Worm (Caenorhabditis elegans) whole organism, mixed stage, embryonic: Measurements from ENCODE around the gene ghi-1.
A peak's percentile ranks its signal among the peaks of the same experiment; 100 is the strongest.

ENCODE experiments used
- M03D4.4 ChIP-seq: sonication (generic microtip); optimal IDR thresholded peaks from 2 replicates; lab custom pipeline; 2017; ENCODE audit warnings: mild to moderate bottlenecking, missing genetic modification characterization, missing compliant biosample characterization
- bed-3 ChIP-seq: fragments of 200-800 bp; sonication (Bioruptor generic); optimal IDR thresholded peaks from 3 replicates; lab custom pipeline; 2018; ENCODE audit warnings: mild to moderate bottlenecking, missing genetic modification characterization, moderate library complexity, missing compliant biosample characterization
- blmp-1 ChIP-seq: fragments of 150-350 bp; optimal IDR thresholded peaks from 2 replicates; lab custom pipeline; 2014; ENCODE audit warnings: missing biosample characterization, missing genetic modification characterization
- ceh-43 ChIP-seq: fragments of 200-800 bp; sonication (Bioruptor generic); optimal IDR thresholded peaks from 2 replicates; lab custom pipeline; 2018; ENCODE audit warnings: mild to moderate bottlenecking, missing genetic modification characterization, moderate library complexity, missing compliant biosample characterization
- ceh-83 ChIP-seq: fragments of 200-800 bp; sonication (Bioruptor generic); optimal IDR thresholded peaks from 2 replicates; lab custom pipeline; 2018; ENCODE audit warnings: mild to moderate bottlenecking, missing genetic modification characterization, missing compliant biosample characterization
- cnd-1 ChIP-seq: fragments of 200-800 bp; sonication (Bioruptor generic); optimal IDR thresholded peaks from 2 replicates; lab custom pipeline; 2018; ENCODE audit warnings: mild to moderate bottlenecking, missing genetic modification characterization, missing compliant biosample characterization
- drap-1 ChIP-seq: fragments of 200-800 bp; sonication (Bioruptor generic); optimal IDR thresholded peaks from 3 replicates; lab custom pipeline; 2018; ENCODE audit warnings: mild to moderate bottlenecking, missing genetic modification characterization, missing compliant biosample characterization
- elt-1 ChIP-seq: sonication (generic microtip); optimal IDR thresholded peaks from 2 replicates; lab custom pipeline; 2017; ENCODE audit warnings: missing genetic modification characterization, mild to moderate bottlenecking, missing compliant biosample characterization, antibody characterized with exemption, moderate library complexity, borderline replicate concordance; ENCODE audit not compliant: insufficient read depth
- elt-3 ChIP-seq: fragments of 150-350 bp; optimal IDR thresholded peaks from 2 replicates; lab custom pipeline; 2014; ENCODE audit warnings: missing biosample characterization, missing genetic modification characterization
- flh-1 ChIP-seq: fragments of 200-800 bp; sonication (Bioruptor generic); optimal IDR thresholded peaks from 2 replicates; lab custom pipeline; 2018; ENCODE audit warnings: mild to moderate bottlenecking, missing genetic modification characterization, moderate library complexity, missing compliant biosample characterization
- ham-2 ChIP-seq: fragments of 200-800 bp; sonication (Bioruptor generic); optimal IDR thresholded peaks from 2 replicates; lab custom pipeline; 2018; ENCODE audit warnings: mild to moderate bottlenecking, missing genetic modification characterization, missing compliant biosample characterization
- hlh-1 ChIP-seq: fragments of 150-350 bp; optimal IDR thresholded peaks from 2 replicates; lab custom pipeline; 2014; ENCODE audit warnings: missing biosample characterization, missing genetic modification reagents, missing genetic modification characterization
- lin-13 ChIP-seq: fragments of 150-350 bp; optimal IDR thresholded peaks from 2 replicates; lab custom pipeline; 2014; ENCODE audit warnings: missing biosample characterization, missing genetic modification characterization
- lin-32 ChIP-seq: fragments of 200-800 bp; sonication (Bioruptor generic); optimal IDR thresholded peaks from 2 replicates; lab custom pipeline; 2018; ENCODE audit warnings: mild to moderate bottlenecking, missing genetic modification characterization, missing compliant biosample characterization
- lsy-2 ChIP-seq: fragments of 150-350 bp; optimal IDR thresholded peaks from 2 replicates; lab custom pipeline; 2014; ENCODE audit warnings: missing biosample characterization, missing genetic modification characterization
- mab-5 ChIP-seq: fragments of 150-350 bp; optimal IDR thresholded peaks from 2 replicates; lab custom pipeline; 2014; ENCODE audit warnings: missing biosample characterization, missing genetic modification characterization
- mep-1 ChIP-seq: fragments of 150-350 bp; optimal IDR thresholded peaks from 2 replicates; lab custom pipeline; 2017; ENCODE audit warnings: missing biosample characterization, missing genetic modification reagents, missing genetic modification characterization, inconsistent platforms
- mls-2 ChIP-seq: sonication (generic microtip); optimal IDR thresholded peaks from 2 replicates; lab custom pipeline; 2016; ENCODE audit warnings: mild to moderate bottlenecking, missing genetic modification characterization, moderate library complexity, missing compliant biosample characterization
- nhr-12 ChIP-seq: fragments of 150-350 bp; optimal IDR thresholded peaks from 2 replicates; lab custom pipeline; 2014; ENCODE audit warnings: missing biosample characterization, missing genetic modification characterization
- nhr-2 ChIP-seq: fragments of 150-350 bp; optimal IDR thresholded peaks from 2 replicates; lab custom pipeline; 2014; ENCODE audit warnings: missing biosample characterization, missing genetic modification characterization
- nhr-237 ChIP-seq: fragments of 150-350 bp; optimal IDR thresholded peaks from 2 replicates; lab custom pipeline; 2014; ENCODE audit warnings: missing biosample characterization, missing genetic modification characterization
- nhr-28 ChIP-seq: fragments of 150-350 bp; optimal IDR thresholded peaks from 2 replicates; lab custom pipeline; 2014; ENCODE audit warnings: missing biosample characterization, missing genetic modification characterization
- nhr-76 ChIP-seq: sonication (generic microtip); optimal IDR thresholded peaks from 2 replicates; lab custom pipeline; 2017; ENCODE audit warnings: missing biosample characterization, missing genetic modification characterization
- pha-4 ChIP-seq: fragments of 150-350 bp; optimal IDR thresholded peaks from 2 replicates; lab custom pipeline; 2018; ENCODE audit warnings: missing biosample characterization, missing genetic modification reagents, missing genetic modification characterization
- sem-2 ChIP-seq: fragments of 200-800 bp; sonication (Bioruptor generic); optimal IDR thresholded peaks from 2 replicates; lab custom pipeline; 2018; ENCODE audit warnings: mild to moderate bottlenecking, missing genetic modification characterization, missing compliant biosample characterization
- snpc-4 ChIP-seq: fragments of 150-350 bp; optimal IDR thresholded peaks from 2 replicates; lab custom pipeline; 2014; ENCODE audit warnings: missing biosample characterization, missing genetic modification characterization
- sptf-1 ChIP-seq: sonication (generic microtip); optimal IDR thresholded peaks from 2 replicates; lab custom pipeline; 2017; ENCODE audit warnings: mild to moderate bottlenecking, missing genetic modification characterization, moderate library complexity, missing compliant biosample characterization
- tbx-8 ChIP-seq: fragments of 200-800 bp; sonication (Bioruptor generic); optimal IDR thresholded peaks from 2 replicates; lab custom pipeline; 2018; ENCODE audit warnings: mild to moderate bottlenecking, missing genetic modification characterization, moderate library complexity, missing compliant biosample characterization
- unc-120 ChIP-seq: sonication (generic microtip); optimal IDR thresholded peaks from 2 replicates; lab custom pipeline; 2017; ENCODE audit warnings: missing genetic modification characterization, missing compliant biosample characterization; ENCODE audit not compliant: poor library complexity, severe bottlenecking
- unc-39 ChIP-seq: fragments of 150-350 bp; optimal IDR thresholded peaks from 2 replicates; lab custom pipeline; 2014; ENCODE audit warnings: missing biosample characterization, missing genetic modification characterization
- unc-62 ChIP-seq: fragments of 150-350 bp; optimal IDR thresholded peaks from 2 replicates; lab custom pipeline; 2014; ENCODE audit warnings: missing biosample characterization, missing genetic modification reagents, missing genetic modification characterization
- zip-8 ChIP-seq: fragments of 150-350 bp; optimal IDR thresholded peaks from 2 replicates; lab custom pipeline; 2014; ENCODE audit warnings: missing biosample characterization, missing genetic modification characterization
- ztf-11 ChIP-seq: fragments of 150-350 bp; optimal IDR thresholded peaks from 2 replicates; lab custom pipeline; 2014; ENCODE audit warnings: missing biosample characterization, missing genetic modification characterization

The ghi-1 gene

ce11 chrII:11627904-11628303, 18.6 kb upstream of the ghi-1 start:
- TF ChIP-seq nhr-12 (tag; lab: Kevin White, UChicago) (no peak), mls-2 (no peak), sem-2 (GFP tag; lab: Kevin White, UChicago) (no peak), unc-39 (tag; lab: Kevin White, UChicago) (no peak), ceh-83 (no peak)

- TF ChIP-seq lsy-2 (tag; lab: Kevin White, UChicago): no peak
- TF ChIP-seq ztf-11 (tag; lab: Kevin White, UChicago): peak; percentile 21
- TF ChIP-seq cnd-1 (tag; lab: Kevin White, UChicago): peak; percentile 4
- no peak for TF ChIP-seq nhr-237 (tag; lab: Kevin White, UChicago)
- TF ChIP-seq lin-13 (tag; lab: Kevin White, UChicago): no peak
- no peak for TF ChIP-seq drap-1 (GFP tag; lab: Kevin White, UChicago)
- TF ChIP-seq sptf-1 (tag; lab: Kevin White, UChicago): peak; percentile 19
- TF ChIP-seq pha-4 (tag; lab: Kevin White, UChicago): no peak
- no peak for TF ChIP-seq unc-39 (tag; lab: Kevin White, UChicago)
These were observed 16.6 kb upstream of the ghi-1 start for ce11 chrII:11629957-11630356.

ce11 chrII:11632689-11633088, 13.9 kb upstream of the ghi-1 start:
- peak; percentile 8 for TF ChIP-seq nhr-2 (tag; lab: Kevin White, UChicago)
- TF ChIP-seq pha-4 (tag; lab: Kevin White, UChicago): peak; percentile 44
- TF ChIP-seq nhr-12 (tag; lab: Kevin White, UChicago): no peak
- TF ChIP-seq unc-120 (tag; lab: Kevin White, UChicago): peak; percentile 59
- TF ChIP-seq ham-2 (GFP tag; lab: Kevin White, UChicago): no peak
- peak; percentile 44 for TF ChIP-seq mep-1 (tag; lab: Kevin White, UChicago)
- peak; percentile 12 for TF ChIP-seq nhr-237 (tag; lab: Kevin White, UChicago)
- no peak for TF ChIP-seq elt-3 (tag; lab: Kevin White, UChicago)
- TF ChIP-seq hlh-1: peak; percentile 12
- TF ChIP-seq lin-13 (tag; lab: Kevin White, UChicago): no peak
- no peak for TF ChIP-seq zip-8 (tag; lab: Kevin White, UChicago)
- peak; percentile 6 for TF ChIP-seq cnd-1 (tag; lab: Kevin White, UChicago)
- peak; percentile 3 for TF ChIP-seq lsy-2 (tag; lab: Kevin White, UChicago)
- TF ChIP-seq blmp-1 (tag; lab: Kevin White, UChicago): no peak
- TF ChIP-seq, all 35 proteins: peak for 8

ce11 chrII:11633509-11633908, 13.0 kb upstream of the ghi-1 start, which contains the start of gene din-1:
TSS of gene din-1 (minus strand) at chrII:11633609.
- TF ChIP-seq sem-2 (GFP tag; lab: Kevin White, UChicago) (no peak), nhr-28 (tag; lab: Kevin White, UChicago) (no peak), nhr-12 (tag; lab: Kevin White, UChicago) (no peak), ceh-43 (GFP tag; lab: Kevin White, UChicago) (no peak), ceh-83 (no peak), drap-1 (GFP tag; lab: Kevin White, UChicago) (no peak), nhr-2 (tag; lab: Kevin White, UChicago) (no peak), elt-1 (tag; lab: Kevin White, UChicago) (no peak), lsy-2 (tag; lab: Kevin White, UChicago) (no peak), unc-120 (tag; lab: Kevin White, UChicago) (no peak), blmp-1 (tag; lab: Kevin White, UChicago) (no peak), ztf-11 (tag; lab: Kevin White, UChicago) (no peak), mep-1 (tag; lab: Kevin White, UChicago) (no peak), lin-13 (tag; lab: Kevin White, UChicago) (no peak), elt-3 (tag; lab: Kevin White, UChicago) (no peak), flh-1 (GFP tag; lab: Kevin White, UChicago) (no peak), bed-3 (no peak), tbx-8 (GFP tag; lab: Kevin White, UChicago) (no peak), unc-62 (no peak)

ce11 chrII:11634057-11634676, 12.4 kb upstream of the ghi-1 start:
- TF ChIP-seq unc-120 (tag; lab: Kevin White, UChicago) (peak; percentile 97), flh-1 (GFP tag; lab: Kevin White, UChicago) (no peak), ceh-43 (GFP tag; lab: Kevin White, UChicago) (peak; percentile 49), snpc-4 (no peak), sptf-1 (tag; lab: Kevin White, UChicago) (peak; percentile 84), ham-2 (GFP tag; lab: Kevin White, UChicago) (peak; percentile 99), M03D4.4 (tag; lab: Kevin White, UChicago) (peak; percentile 61), mep-1 (tag; lab: Kevin White, UChicago) (peak; percentile 52), blmp-1 (tag; lab: Kevin White, UChicago) (peak; percentile 30), unc-39 (tag; lab: Kevin White, UChicago) (no peak), nhr-237 (tag; lab: Kevin White, UChicago) (peak; percentile 34), nhr-76 (no peak), hlh-1 (peak; percentile 72), bed-3 (no peak), mls-2 (peak; percentile 90), cnd-1 (tag; lab: Kevin White, UChicago) (peak; percentile 41), ztf-11 (tag; lab: Kevin White, UChicago) (peak; percentile 86), mab-5 (no peak), elt-3 (tag; lab: Kevin White, UChicago) (peak; percentile 33), ceh-83 (peak; percentile 31), nhr-12 (tag; lab: Kevin White, UChicago) (no peak), lsy-2 (tag; lab: Kevin White, UChicago) (peak; percentile 48), sem-2 (GFP tag; lab: Kevin White, UChicago) (no peak), nhr-2 (tag; lab: Kevin White, UChicago) (peak; percentile 16), drap-1 (GFP tag; lab: Kevin White, UChicago) (peak; percentile 82), tbx-8 (GFP tag; lab: Kevin White, UChicago) (no peak), pha-4 (tag; lab: Kevin White, UChicago) (peak; percentile 89), elt-1 (tag; lab: Kevin White, UChicago) (no peak), nhr-28 (tag; lab: Kevin White, UChicago) (no peak), lin-32 (GFP tag; lab: Kevin White, UChicago) (no peak)
